Fruit fly (Drosophila melanogaster): ENCODE data around the gene CG31296.

dm6 chr3R:15494302-15494701, 37.0 kb downstream of the CG31296 start, which contains the start of gene maca:
- TF ChIP-seq CG4707 (GFP tag; optimal IDR thresholded peaks at IDR 0.05) = no peak
- TF ChIP-seq CG10979 (tag; optimal IDR thresholded peaks at IDR 0.05) = no peak
- no peak for TF ChIP-seq CG17328 (GFP tag; IDR thresholded peaks at IDR 0.05)
- no peak for TF ChIP-seq Antp (GFP tag; optimal IDR thresholded peaks at IDR 0.05)
- TF ChIP-seq fru (optimal IDR thresholded peaks at IDR 0.05) = no peak
- TF ChIP-seq CHES-1-like (GFP tag; optimal IDR thresholded peaks at IDR 0.05) = no peak
- TF ChIP-seq CG3838 (GFP tag; optimal IDR thresholded peaks at IDR 0.05) = no peak
- no peak for TF ChIP-seq CG3065 (GFP tag; optimal IDR thresholded peaks at IDR 0.05)
- no peak for TF ChIP-seq CG16815 (GFP tag; optimal IDR thresholded peaks at IDR 0.05)
- no peak for TF ChIP-seq ato (GFP tag; IDR thresholded peaks at IDR 0.05; ENCODE audit: partially characterized antibody)
- TF ChIP-seq row (GFP tag; IDR thresholded peaks at IDR 0.05) = no peak
